Fruit fly (Drosophila melanogaster) whole organism, embryonic: ENCODE results near the gene CG18788.

ENCODE experiments used
- Asciz ChIP-seq: fragments of 200-800 bp; sonication (Bioruptor generic); optimal IDR thresholded peaks from 2 replicates; lab custom pipeline; 2017; ENCODE audit warnings: missing biosample characterization, mild to moderate bottlenecking, missing genetic modification characterization, missing genetic modification reagents
- C15 ChIP-seq: fragments of 200-800 bp; sonication (Bioruptor generic); IDR thresholded peaks from 3 replicates; pipeline ENCODE4 v1.3.6; 2022; ENCODE audit warnings: missing biosample characterization, missing genetic modification characterization
- CG10366 ChIP-seq: fragments of 200-800 bp; sonication (Bioruptor generic); IDR thresholded peaks from 2 replicates; pipeline ENCODE4 v1.3.6; 2022; ENCODE audit warnings: missing biosample characterization, missing genetic modification characterization
- CG10654 ChIP-seq: fragments of 200-800 bp; sonication (Bioruptor generic); optimal IDR thresholded peaks from 2 replicates; lab custom pipeline; 2016; ENCODE audit warnings: missing biosample characterization, missing genetic modification characterization
- CG13624 ChIP-seq: fragments of 200-800 bp; sonication (Bioruptor generic); optimal IDR thresholded peaks from 2 replicates; lab custom pipeline; 2016; ENCODE audit warnings: missing biosample characterization, missing genetic modification characterization
- CG14710 ChIP-seq: fragments of 200-800 bp; sonication (Bioruptor generic); optimal IDR thresholded peaks from 3 replicates; lab custom pipeline; 2019; ENCODE audit warnings: missing biosample characterization, mild to moderate bottlenecking, missing genetic modification characterization, moderate library complexity
- CG15073 ChIP-seq: fragments of 200-800 bp; sonication (Bioruptor generic); optimal IDR thresholded peaks from 2 replicates; lab custom pipeline; 2016; ENCODE audit warnings: missing biosample characterization, missing genetic modification characterization
- CG15514 ChIP-seq: fragments of 200-800 bp; sonication (Bioruptor generic); optimal IDR thresholded peaks from 3 replicates; lab custom pipeline; 2017; ENCODE audit warnings: missing biosample characterization, missing genetic modification characterization, mild to moderate bottlenecking, moderate library complexity, missing genetic modification reagents
- CG1792 ChIP-seq: fragments of 200-800 bp; sonication (Bioruptor generic); optimal IDR thresholded peaks from 2 replicates; lab custom pipeline; 2016; ENCODE audit warnings: missing biosample characterization, missing genetic modification characterization
- CG2199 ChIP-seq: fragments of 200-800 bp; sonication (Bioruptor generic); IDR thresholded peaks from 3 replicates; pipeline ENCODE4 v1.3.6; 2022; ENCODE audit warnings: missing biosample characterization, missing genetic modification characterization
- CG34376 ChIP-seq: fragments of 200-800 bp; sonication (Bioruptor generic); optimal IDR thresholded peaks from 2 replicates; lab custom pipeline; 2018; ENCODE audit warnings: missing biosample characterization, mild to moderate bottlenecking, missing genetic modification characterization
- CG4730 ChIP-seq: fragments of 200-800 bp; sonication (Bioruptor generic); IDR thresholded peaks from 2 replicates; pipeline ENCODE4 v1.3.6; 2022; ENCODE audit warnings: missing biosample characterization, missing genetic modification characterization
- CG7963 ChIP-seq: fragments of 200-800 bp; sonication (Bioruptor generic); IDR thresholded peaks from 3 replicates; pipeline ENCODE4 v1.3.6; 2022; ENCODE audit warnings: missing biosample characterization, missing genetic modification characterization; ENCODE audit not compliant: partially characterized antibody
- CG8388 ChIP-seq: fragments of 200-800 bp; sonication (Bioruptor generic); optimal IDR thresholded peaks from 2 replicates; lab custom pipeline; 2019; ENCODE audit warnings: missing biosample characterization, mild to moderate bottlenecking, missing genetic modification characterization, moderate library complexity
- CrebB ChIP-seq: fragments of 200-800 bp; sonication (Bioruptor generic); optimal IDR thresholded peaks from 3 replicates; lab custom pipeline; 2018; ENCODE audit warnings: missing biosample characterization, mild to moderate bottlenecking, missing genetic modification characterization
- Drgx ChIP-seq: fragments of 200-800 bp; sonication (Bioruptor generic); IDR thresholded peaks from 2 replicates; pipeline ENCODE4 v1.3.6; 2022; ENCODE audit warnings: missing biosample characterization, missing genetic modification characterization
- Elba2 ChIP-seq: fragments of 200-800 bp; sonication (Bioruptor generic); optimal IDR thresholded peaks from 3 replicates; lab custom pipeline; 2016; ENCODE audit warnings: missing biosample characterization, missing genetic modification characterization
- Ets65A ChIP-seq: fragments of 200-800 bp; sonication (Bioruptor generic); peaks from one replicate; lab custom pipeline; 2016; ENCODE audit warnings: missing biosample characterization, missing genetic modification characterization
- HHEX ChIP-seq: fragments of 200-800 bp; sonication (Bioruptor generic); optimal IDR thresholded peaks from 3 replicates; lab custom pipeline; 2017; ENCODE audit warnings: missing biosample characterization, mild to moderate bottlenecking, missing genetic modification characterization, missing genetic modification reagents
- HLH54F ChIP-seq: fragments of 200-800 bp; sonication (Bioruptor generic); optimal IDR thresholded peaks from 3 replicates; lab custom pipeline; 2016; ENCODE audit warnings: missing biosample characterization, missing genetic modification characterization
- Hand ChIP-seq: fragments of 200-800 bp; sonication (Bioruptor generic); optimal IDR thresholded peaks from 2 replicates; lab custom pipeline; 2017; ENCODE audit warnings: mild to moderate bottlenecking, missing biosample characterization, missing genetic modification reagents, missing genetic modification characterization
- Hey ChIP-seq: fragments of 200-800 bp; sonication (Bioruptor generic); optimal IDR thresholded peaks from 3 replicates; lab custom pipeline; 2018; ENCODE audit warnings: missing biosample characterization, mild to moderate bottlenecking, missing genetic modification characterization
- NC2α ChIP-seq: fragments of 200-800 bp; sonication (Bioruptor generic); optimal IDR thresholded peaks from 2 replicates; lab custom pipeline; 2016; ENCODE audit warnings: missing biosample characterization, missing genetic modification characterization
- Nf-YC ChIP-seq: fragments of 200-800 bp; optimal IDR thresholded peaks from 3 replicates; lab custom pipeline; 2019; ENCODE audit warnings: missing biosample characterization, mild to moderate bottlenecking, missing genetic modification characterization, moderate library complexity
- PHDP ChIP-seq: fragments of 200-800 bp; sonication (Bioruptor generic); optimal IDR thresholded peaks from 3 replicates; lab custom pipeline; 2018; ENCODE audit warnings: missing biosample characterization, mild to moderate bottlenecking, missing genetic modification characterization, moderate library complexity
- Six4 ChIP-seq: fragments of 200-800 bp; sonication (Bioruptor generic); optimal IDR thresholded peaks from 2 replicates; lab custom pipeline; 2016; ENCODE audit warnings: missing biosample characterization, missing genetic modification characterization
- Spps ChIP-seq: fragments of 200-800 bp; sonication (Bioruptor generic); optimal IDR thresholded peaks from 2 replicates; lab custom pipeline; 2018; ENCODE audit warnings: missing biosample characterization, mild to moderate bottlenecking, missing genetic modification characterization
- bowl ChIP-seq: fragments of 200-800 bp; sonication (Bioruptor generic); IDR thresholded peaks from 2 replicates; pipeline ENCODE4 v1.3.6; 2022; ENCODE audit warnings: missing biosample characterization, missing genetic modification characterization
- br ChIP-seq: fragments of >200 bp; optimal IDR thresholded peaks from 2 replicates; lab custom pipeline; 2017
- ci ChIP-seq: fragments of 200-800 bp; sonication (Bioruptor generic); IDR thresholded peaks from 3 replicates; pipeline ENCODE4 v1.3.6; 2022; ENCODE audit warnings: missing biosample characterization, missing genetic modification characterization
- croc ChIP-seq: fragments of 200-800 bp; sonication (Bioruptor generic); conservative IDR thresholded peaks from 3 replicates; pipeline ENCODE4 v1.3.6; 2022; ENCODE audit warnings: missing biosample characterization, missing genetic modification characterization
- crp ChIP-seq, 2 experiments: fragments of 200-800 bp; sonication (Bioruptor generic); optimal IDR thresholded peaks; 2 replicates in 1 of 2; 3 replicates in 1 of 2; lab custom pipeline; 2017; ENCODE audit warnings: missing biosample characterization in 2 of 2, missing genetic modification characterization in 2 of 2, mild to moderate bottlenecking in 1 of 2, moderate library complexity in 1 of 2
- dati ChIP-seq: fragments of 200-800 bp; sonication (Bioruptor generic); IDR thresholded peaks from 2 replicates; pipeline ENCODE4 v1.3.6; 2022; ENCODE audit warnings: missing biosample characterization, missing genetic modification characterization
- dmrt99B ChIP-seq: fragments of 200-800 bp; sonication (Bioruptor generic); optimal IDR thresholded peaks from 2 replicates; lab custom pipeline; 2018; ENCODE audit warnings: missing biosample characterization, mild to moderate bottlenecking, missing genetic modification characterization, moderate library complexity
- eve ChIP-seq, 2 experiments: fragments of >200 bp; optimal IDR thresholded peaks; 2 replicates each; lab custom pipeline; 2017; ENCODE audit warnings: missing biosample characterization in 2 of 2, missing genetic modification characterization in 2 of 2
- hb ChIP-seq: fragments of 200-800 bp; sonication (Bioruptor generic); IDR thresholded peaks from 3 replicates; pipeline ENCODE4 v1.3.6; 2022; ENCODE audit warnings: missing biosample characterization, missing genetic modification characterization; ENCODE audit not compliant: partially characterized antibody
- inv ChIP-seq: fragments of 200-800 bp; sonication (Bioruptor generic); IDR thresholded peaks from 2 replicates; pipeline ENCODE4 v1.3.6; 2022; ENCODE audit warnings: missing biosample characterization, missing genetic modification characterization; ENCODE audit not compliant: partially characterized antibody
- kay ChIP-seq: fragments of 200-800 bp; sonication (Bioruptor generic); optimal IDR thresholded peaks from 2 replicates; lab custom pipeline; 2016; ENCODE audit warnings: missing biosample characterization, missing genetic modification characterization
- lbe ChIP-seq: fragments of 200-800 bp; sonication (Bioruptor generic); optimal IDR thresholded peaks from 2 replicates; lab custom pipeline; 2016; ENCODE audit warnings: missing biosample characterization, mild to moderate bottlenecking, missing genetic modification characterization
- nerfin-1 ChIP-seq: fragments of 200-800 bp; sonication (Bioruptor generic); optimal IDR thresholded peaks from 3 replicates; lab custom pipeline; 2019; ENCODE audit warnings: missing biosample characterization, mild to moderate bottlenecking, missing genetic modification characterization, moderate library complexity
- otp ChIP-seq: fragments of 200-800 bp; sonication (Bioruptor generic); IDR thresholded peaks from 3 replicates; pipeline ENCODE4, ENCODE4 v1.3.6; 2022; ENCODE audit warnings: missing biosample characterization, missing genetic modification characterization
- pfk ChIP-seq: fragments of 200-800 bp; sonication (Bioruptor generic); optimal IDR thresholded peaks from 2 replicates; lab custom pipeline; 2018; ENCODE audit warnings: missing biosample characterization, mild to moderate bottlenecking, missing genetic modification characterization, moderate library complexity
- pros ChIP-seq: fragments of 200-800 bp; sonication (Bioruptor generic); optimal IDR thresholded peaks from 3 replicates; lab custom pipeline; 2019; ENCODE audit warnings: missing biosample characterization, mild to moderate bottlenecking, missing genetic modification characterization, moderate library complexity
- sc ChIP-seq, 3 experiments: fragments of >200 bp in 2 of 3; fragments of 200-800 bp in 1 of 3; sonication (Bioruptor generic) in 1 of 3; optimal IDR thresholded peaks; 2 replicates in 2 of 3; 3 replicates in 1 of 3; lab custom pipeline; 2017; ENCODE audit warnings: mild to moderate bottlenecking in 1 of 3, missing biosample characterization in 1 of 3, missing genetic modification characterization in 1 of 3, missing genetic modification reagents in 1 of 3
- scrt ChIP-seq: fragments of 200-800 bp; sonication (Bioruptor generic); optimal IDR thresholded peaks from 2 replicates; lab custom pipeline; 2018; ENCODE audit warnings: missing biosample characterization, mild to moderate bottlenecking, missing genetic modification characterization, moderate library complexity
- sr ChIP-seq: fragments of 200-800 bp; sonication (Bioruptor generic); IDR thresholded peaks from 3 replicates; pipeline ENCODE4 v1.3.6; 2022; ENCODE audit warnings: missing biosample characterization, missing genetic modification characterization
- tio ChIP-seq: fragments of 200-800 bp; sonication (Bioruptor generic); optimal IDR thresholded peaks from 2 replicates; lab custom pipeline; 2017; ENCODE audit warnings: missing biosample characterization, missing genetic modification characterization, inconsistent platforms
- tna ChIP-seq: fragments of 200-800 bp; sonication (Bioruptor generic); IDR thresholded peaks from 2 replicates; pipeline ENCODE4 v1.3.6; 2022; ENCODE audit warnings: missing biosample characterization, missing genetic modification characterization; ENCODE audit not compliant: partially characterized antibody
- unc-4 ChIP-seq: fragments of 200-800 bp; sonication (Bioruptor generic); IDR thresholded peaks from 2 replicates; pipeline ENCODE4 v1.3.6; 2022; ENCODE audit warnings: missing biosample characterization, missing genetic modification characterization; ENCODE audit not compliant: partially characterized antibody

The CG18788 gene

dm6 chr2L:12055837-12056388, 21.9 kb downstream of the CG18788 start, which contains the start of the genes JhI-21, RpL7-like and CG34164 (continued):
- TF ChIP-seq CrebB (tag; lab: Kevin White, UChicago) (no peak), Spps (tag; lab: Kevin White, UChicago) (no peak), crp (GFP tag; optimal IDR thresholded peaks at IDR 0.05; lab: Kevin White, UChicago) (peak in 1 of 2 experiments; percentile 79), HHEX (no peak), otp (GFP tag; lab: Robert Waterston, UW) (no peak; the same call in 2 of the 3 replicates), ci (GFP tag; lab: Robert Waterston, UW) (no peak), CG10366 (GFP tag; lab: Robert Waterston, UW) (no peak), Nf-YC (tag; lab: Kevin White, UChicago) (peak; percentile 11), CG14710 (peak; percentile 61), CG1792 (no peak), bowl (GFP tag; lab: Robert Waterston, UW) (no peak), dati (GFP tag; lab: Robert Waterston, UW) (no peak), hb (GFP tag; lab: Robert Waterston, UW) (no peak), PHDP (no peak), CG10654 (GFP tag; lab: Kevin White, UChicago) (no peak), lbe (GFP tag; lab: Kevin White, UChicago) (peak; percentile 69), HLH54F (no peak), Six4 (GFP tag; lab: Kevin White, UChicago) (no peak), pros (no peak), NC2α (GFP tag; lab: Kevin White, UChicago) (no peak), CG13624 (GFP tag; lab: Kevin White, UChicago) (no peak), CG8388 (no peak), Ets65A (GFP tag; lab: Kevin White, UChicago) (no peak), dmrt99B (tag; lab: Kevin White, UChicago) (no peak), CG4730 (GFP tag; lab: Robert Waterston, UW) (no peak), CG2199 (peak; percentile 66; the same call in 1 of the 3 replicates), pfk (no peak), CG7963 (GFP tag; lab: Robert Waterston, UW) (peak; percentile 60; the same call in 2 of the 3 replicates), sc (optimal IDR thresholded peaks at IDR 0.05; lab: Kevin White, UChicago) (no peak), sc (GFP tag; optimal IDR thresholded peaks at IDR 0.05; lab: Kevin White, UChicago) (no peak), CG15514 (GFP tag; lab: Kevin White, UChicago) (peak; percentile 41), Elba2 (GFP tag; lab: Kevin White, UChicago) (no peak), tna (peak; percentile 17; the same call in 1 of the 2 replicates), eve (GFP tag; optimal IDR thresholded peaks at IDR 0.05; lab: Kevin White, UChicago) (no peak), kay (no peak), scrt (peak; percentile 97), croc (no peak), tio (GFP tag; lab: Kevin White, UChicago) (no peak), nerfin-1 (tag; lab: Kevin White, UChicago) (peak; percentile 98), Asciz (GFP tag; lab: Kevin White, UChicago) (no peak), CG34376 (GFP tag; lab: Kevin White, UChicago) (peak; percentile 30), unc-4 (GFP tag; lab: Robert Waterston, UW) (peak; percentile 73; the same call in 1 of the 2 replicates), Drgx (0 out of 2 replicates have a peak, but pooled peaks have one; percentile 18), CG15073 (GFP tag; lab: Kevin White, UChicago) (peak; percentile 12), C15 (GFP tag; lab: Robert Waterston, UW) (no peak), br (no peak), sr (no peak), inv (GFP tag; lab: Robert Waterston, UW) (peak; percentile 30; the same call in 1 of the 2 replicates), Hand (GFP tag; lab: Kevin White, UChicago) (no peak), Hey (tag; lab: Kevin White, UChicago) (no peak)
